Worm (Caenorhabditis elegans) whole organism, L2 larva: ENCODE data around the gene dnc-2.

Source experiments
- C34F6.9 ChIP-seq: fragments of 150-350 bp; optimal IDR thresholded peaks from 2 replicates; lab custom pipeline; 2014; ENCODE audit warnings: missing biosample characterization, missing genetic modification characterization
- F13H6.1 ChIP-seq: sonication (generic microtip); optimal IDR thresholded peaks from 2 replicates; lab custom pipeline; 2016; ENCODE audit warnings: missing genetic modification characterization, missing compliant biosample characterization
- Y55F3AM.14 ChIP-seq: fragments of 200-800 bp; sonication (Bioruptor generic); optimal IDR thresholded peaks from 2 replicates; lab custom pipeline; 2018; ENCODE audit warnings: mild to moderate bottlenecking, missing genetic modification characterization, missing compliant biosample characterization
- alr-1 ChIP-seq: fragments of 150-350 bp; optimal IDR thresholded peaks from 2 replicates; lab custom pipeline; 2014; ENCODE audit warnings: missing biosample characterization, missing genetic modification characterization
- ama-1 ChIP-seq: fragments of 150-350 bp; optimal IDR thresholded peaks from 2 replicates; lab custom pipeline; 2018; ENCODE audit warnings: inconsistent platforms
- blmp-1 ChIP-seq: sonication (generic microtip); optimal IDR thresholded peaks from 2 replicates; lab custom pipeline; 2017; ENCODE audit warnings: missing genetic modification characterization, mild to moderate bottlenecking, missing compliant biosample characterization, antibody characterized with exemption, moderate library complexity; ENCODE audit not compliant: insufficient read depth
- ceh-16 ChIP-seq: fragments of 150-350 bp; optimal IDR thresholded peaks from 2 replicates; lab custom pipeline; 2014; ENCODE audit warnings: missing biosample characterization, missing genetic modification characterization
- ceh-82 ChIP-seq: fragments of 150-350 bp; optimal IDR thresholded peaks from 2 replicates; lab custom pipeline; 2014; ENCODE audit warnings: missing biosample characterization, missing genetic modification characterization
- crh-2 ChIP-seq: sonication (generic microtip); optimal IDR thresholded peaks from 2 replicates; lab custom pipeline; 2017; ENCODE audit warnings: missing biosample characterization, missing genetic modification characterization
- elt-1 ChIP-seq: fragments of 150-350 bp; optimal IDR thresholded peaks from 2 replicates; lab custom pipeline; 2014; ENCODE audit warnings: missing biosample characterization, missing genetic modification characterization
- elt-3 ChIP-seq: sonication (generic microtip); optimal IDR thresholded peaks from 2 replicates; lab custom pipeline; 2017; ENCODE audit warnings: missing biosample characterization, missing genetic modification characterization
- fos-1 ChIP-seq: fragments of 150-350 bp; optimal IDR thresholded peaks from 2 replicates; lab custom pipeline; 2014; ENCODE audit warnings: missing biosample characterization, missing genetic modification characterization
- gmeb-1 ChIP-seq: fragments of 150-350 bp; optimal IDR thresholded peaks from 2 replicates; lab custom pipeline; 2014; ENCODE audit warnings: missing biosample characterization, missing genetic modification characterization
- lin-13 ChIP-seq: fragments of 150-350 bp; optimal IDR thresholded peaks from 2 replicates; lab custom pipeline; 2014; ENCODE audit warnings: missing biosample characterization, missing genetic modification reagents, missing genetic modification characterization
- lin-39 ChIP-seq: fragments of 150-350 bp; optimal IDR thresholded peaks from 2 replicates; lab custom pipeline; 2014; ENCODE audit warnings: missing biosample characterization, missing genetic modification reagents, missing genetic modification characterization
- lsy-2 ChIP-seq, 2 experiments: fragments of 150-350 bp in 1 of 2; sonication (generic microtip) in 1 of 2; optimal IDR thresholded peaks; 2 replicates each; lab custom pipeline; 2014 to 2017; ENCODE audit warnings: missing biosample characterization in 2 of 2, missing genetic modification characterization in 2 of 2
- mab-5 ChIP-seq: fragments of 150-350 bp; optimal IDR thresholded peaks from 2 replicates; lab custom pipeline; 2014; ENCODE audit warnings: missing biosample characterization, missing genetic modification characterization
- mbf-1 ChIP-seq: sonication (generic microtip); optimal IDR thresholded peaks from 2 replicates; lab custom pipeline; 2017; ENCODE audit warnings: missing biosample characterization, missing genetic modification characterization
- mdl-1 ChIP-seq, 2 experiments: fragments of 150-350 bp in 1 of 2; sonication (generic microtip) in 1 of 2; optimal IDR thresholded peaks; 2 replicates each; lab custom pipeline; 2017; ENCODE audit warnings: missing biosample characterization in 2 of 2, missing genetic modification characterization in 2 of 2
- nhr-10 ChIP-seq: sonication (generic microtip); optimal IDR thresholded peaks from 2 replicates; lab custom pipeline; 2017; ENCODE audit warnings: missing biosample characterization, missing genetic modification characterization
- nhr-11 ChIP-seq: fragments of 150-350 bp; optimal IDR thresholded peaks from 2 replicates; lab custom pipeline; 2014; ENCODE audit warnings: missing biosample characterization, missing genetic modification characterization
- nhr-129 ChIP-seq: fragments of 150-350 bp; optimal IDR thresholded peaks from 2 replicates; lab custom pipeline; 2014; ENCODE audit warnings: missing biosample characterization, missing genetic modification characterization
- nhr-21 ChIP-seq: fragments of 150-350 bp; optimal IDR thresholded peaks from 2 replicates; lab custom pipeline; 2014; ENCODE audit warnings: missing biosample characterization, missing genetic modification characterization
- nhr-237 ChIP-seq: fragments of 150-350 bp; optimal IDR thresholded peaks from 2 replicates; lab custom pipeline; 2014; ENCODE audit warnings: missing biosample characterization, missing genetic modification characterization
- nhr-25 ChIP-seq: fragments of 150-350 bp; sonication (generic microtip); optimal IDR thresholded peaks from 3 replicates; lab custom pipeline; 2014; ENCODE audit warnings: missing biosample characterization, missing genetic modification characterization
- nhr-6 ChIP-seq: fragments of 150-350 bp; optimal IDR thresholded peaks from 2 replicates; lab custom pipeline; 2014; ENCODE audit warnings: missing biosample characterization, missing genetic modification characterization
- peb-1 ChIP-seq: fragments of 150-350 bp; optimal IDR thresholded peaks from 2 replicates; lab custom pipeline; 2014; ENCODE audit warnings: missing biosample characterization, missing genetic modification characterization
- skn-1 ChIP-seq: sonication (generic microtip); optimal IDR thresholded peaks from 2 replicates; lab custom pipeline; 2017; ENCODE audit warnings: missing biosample characterization, missing genetic modification characterization
- sma-3 ChIP-seq: sonication (generic microtip); optimal IDR thresholded peaks from 2 replicates; lab custom pipeline; 2016; ENCODE audit warnings: missing genetic modification reagents, missing genetic modification characterization, missing compliant biosample characterization
- unc-55 ChIP-seq: fragments of 150-350 bp; sonication (generic microtip); optimal IDR thresholded peaks from 3 replicates; lab custom pipeline; 2014; ENCODE audit warnings: missing biosample characterization, missing genetic modification reagents, missing genetic modification characterization
- unc-62 ChIP-seq: fragments of 150-350 bp; optimal IDR thresholded peaks from 2 replicates; lab custom pipeline; 2014; ENCODE audit warnings: missing biosample characterization, missing genetic modification reagents, missing genetic modification characterization
- ztf-1 ChIP-seq: fragments of 200-800 bp; sonication (Bioruptor generic); conservative IDR thresholded peaks from 2 replicates; pipeline ENCODE4 v1.3.6; 2022; ENCODE audit warnings: missing genetic modification characterization, missing compliant biosample characterization
- ztf-11 ChIP-seq: sonication (generic microtip); optimal IDR thresholded peaks from 2 replicates; lab custom pipeline; 2017; ENCODE audit warnings: missing biosample characterization, missing genetic modification characterization
- ztf-4 ChIP-seq: fragments of 150-350 bp; optimal IDR thresholded peaks from 2 replicates; lab custom pipeline; 2014; ENCODE audit warnings: missing biosample characterization, missing genetic modification characterization

dnc-2 gene

DNA sequence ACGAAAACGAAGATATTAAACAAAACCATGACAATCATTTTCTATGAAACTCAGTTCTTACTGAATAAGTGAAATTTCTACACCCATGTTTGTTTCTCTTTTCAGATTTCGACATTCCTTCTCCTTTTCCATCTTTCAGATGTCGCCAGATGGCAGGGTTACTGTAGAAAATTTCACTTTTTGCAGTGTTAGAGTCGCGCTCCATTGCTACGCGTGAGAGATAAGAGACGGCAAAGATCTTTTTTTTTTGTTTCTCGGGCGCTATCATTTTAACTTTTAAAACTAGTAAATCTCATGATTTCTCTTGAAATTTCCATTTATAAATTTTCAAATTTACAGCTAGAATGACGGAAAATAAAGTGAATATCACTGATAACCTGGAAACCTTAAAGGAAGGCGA is 47.3 kb downstream of the dnc-2 start, which contains the start of the genes mig-21 and F01F1.2:
Gene mig-21, minus strand, starts transcription at position 166 of the 400 bp plus-strand sequence.
Gene F01F1.2, plus strand, starts transcription at position 340 of the 400 bp plus-strand sequence.
- TF ChIP-seq ceh-16 (tag; lab: Kevin White, UChicago) (no peak), nhr-10 (tag; lab: Kevin White, UChicago) (no peak), ztf-4 (tag; lab: Kevin White, UChicago) (no peak), nhr-25 (tag; lab: Kevin White, UChicago) (peak; percentile 8), ceh-82 (tag; lab: Kevin White, UChicago) (no peak), C34F6.9 (tag; lab: Kevin White, UChicago) (peak; percentile 18), unc-55 (GFP tag; lab: Kevin White, UChicago) (peak; percentile 15), lsy-2 (tag; optimal IDR thresholded peaks at IDR 0.05; lab: Kevin White, UChicago) (peak in 1 of 2 experiments; percentile 76), blmp-1 (tag; lab: Kevin White, UChicago) (peak; percentile 52)

DNA sequence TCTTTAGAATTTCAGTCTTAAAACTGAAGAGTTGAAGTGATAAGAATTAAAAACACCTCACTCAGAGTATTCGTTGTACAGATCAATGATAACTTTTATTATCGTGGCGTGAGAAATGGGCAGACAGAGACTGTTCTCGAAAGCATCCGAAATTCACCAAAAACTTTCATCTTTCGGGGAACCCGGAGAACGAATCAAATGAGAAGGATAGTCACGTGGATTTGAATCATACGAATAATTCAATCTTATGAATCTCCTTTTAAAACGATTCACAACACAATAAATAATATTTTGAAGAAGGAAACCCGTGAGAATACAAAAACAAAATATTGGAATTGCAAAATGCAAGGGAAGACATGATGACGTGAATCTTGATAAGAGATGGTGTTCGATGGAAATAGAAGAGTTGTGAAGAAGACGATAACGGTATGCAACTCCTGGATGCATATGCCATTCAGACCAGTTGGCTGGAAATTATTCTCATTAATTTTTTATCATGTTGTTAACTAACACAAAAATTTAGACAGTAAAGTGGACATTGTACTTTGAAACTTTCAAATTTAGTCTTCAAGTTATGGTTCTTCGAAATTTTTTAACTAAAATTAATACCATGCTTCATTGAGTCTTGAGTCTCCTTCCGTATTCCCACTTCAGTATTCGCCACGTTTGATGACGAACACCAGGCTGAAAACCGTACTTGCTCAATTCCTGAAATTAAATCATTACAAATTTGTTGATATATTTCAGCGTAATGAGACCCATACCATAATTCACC is 48.5 kb downstream of the dnc-2 start:
- TF ChIP-seq Y55F3AM.14 (GFP tag; lab: Kevin White, UChicago) (no peak), lin-39 (tag; lab: Kevin White, UChicago) (no peak), skn-1 (tag; lab: Kevin White, UChicago) (no peak), elt-3 (no peak), unc-62 (GFP tag; lab: Kevin White, UChicago) (no peak), ztf-11 (tag; lab: Kevin White, UChicago) (no peak), peb-1 (tag; lab: Kevin White, UChicago) (no peak), nhr-21 (tag; lab: Kevin White, UChicago) (peak; percentile 52), mab-5 (tag; lab: Kevin White, UChicago) (no peak), crh-2 (tag; lab: Kevin White, UChicago) (peak; percentile 42), gmeb-1 (tag; lab: Kevin White, UChicago) (peak; percentile 21), nhr-11 (tag; lab: Kevin White, UChicago) (no peak), nhr-10 (tag; lab: Kevin White, UChicago) (no peak), F13H6.1 (tag; lab: Kevin White, UChicago) (no peak), nhr-6 (tag; lab: Kevin White, UChicago) (no peak), mdl-1 (tag; optimal IDR thresholded peaks at IDR 0.05; lab: Kevin White, UChicago) (peak in 1 of 2 experiments; percentile 5), sma-3 (peak; percentile 35), nhr-237 (tag; lab: Kevin White, UChicago) (no peak), lsy-2 (tag; optimal IDR thresholded peaks at IDR 0.05; lab: Kevin White, UChicago) (peak in 1 of 2 experiments; percentile 21)

DNA sequence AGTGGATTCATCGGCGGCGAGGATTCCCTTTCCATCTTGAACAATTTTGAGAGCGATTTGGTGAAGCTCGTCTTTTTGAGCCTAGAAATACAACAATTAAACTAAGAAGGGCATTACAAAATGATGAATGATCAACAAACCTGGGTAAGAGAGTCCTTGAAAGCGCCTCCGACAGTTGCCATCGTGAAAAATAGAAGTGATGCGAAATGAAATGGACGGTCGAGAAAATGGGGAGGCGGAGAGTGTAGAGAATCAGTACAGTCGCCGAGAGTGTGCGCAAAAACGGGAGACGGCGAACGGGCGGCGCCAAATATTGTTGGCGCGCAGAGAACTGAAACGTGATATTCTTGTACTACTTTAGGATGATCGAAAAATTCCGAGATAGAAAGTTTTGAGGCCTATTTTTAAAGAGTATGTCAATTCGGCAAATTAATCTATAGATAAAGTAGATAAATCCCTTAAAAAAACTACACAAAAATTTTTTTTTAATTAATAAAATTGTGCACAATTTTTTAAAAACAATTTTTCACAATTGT is 49.3 kb downstream of the dnc-2 start, which contains the start of gene aldo-2:
Gene aldo-2, minus strand, starts transcription at position 486 of the 536 bp plus-strand sequence.
- TF ChIP-seq crh-2 (tag; lab: Kevin White, UChicago) (no peak), gmeb-1 (tag; lab: Kevin White, UChicago) (peak; percentile 23), sma-3 (peak; percentile 8), lin-39 (tag; lab: Kevin White, UChicago) (no peak), fos-1 (peak; percentile 3), F13H6.1 (tag; lab: Kevin White, UChicago) (peak; percentile 15), ceh-16 (tag; lab: Kevin White, UChicago) (peak; percentile 9), nhr-10 (tag; lab: Kevin White, UChicago) (no peak), ztf-11 (tag; lab: Kevin White, UChicago) (no peak), ama-1 (peak; percentile 86), nhr-21 (tag; lab: Kevin White, UChicago) (peak; percentile 25), nhr-129 (tag; lab: Kevin White, UChicago) (peak; percentile 3), unc-55 (GFP tag; lab: Kevin White, UChicago) (no peak), blmp-1 (tag; lab: Kevin White, UChicago) (peak; percentile 6), nhr-25 (tag; lab: Kevin White, UChicago) (peak; percentile 37)

DNA sequence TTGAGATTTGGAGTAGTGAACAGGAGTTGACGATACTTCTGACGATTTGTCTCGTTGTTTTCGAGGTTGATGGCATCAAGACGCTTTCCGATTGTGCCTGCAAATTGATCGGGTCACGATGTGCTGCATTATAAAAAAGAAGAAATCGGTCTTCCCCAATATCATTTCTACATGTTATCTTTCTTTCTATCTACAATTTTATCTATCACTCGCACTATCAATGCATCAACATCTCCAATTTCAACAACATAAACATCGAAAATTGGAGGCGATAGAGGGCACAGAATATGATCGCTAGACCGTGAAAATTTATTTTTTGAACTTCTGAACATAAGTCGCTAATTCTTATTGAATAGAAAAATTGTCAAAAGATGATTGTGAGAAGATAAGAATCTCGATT is 49.9 kb downstream of the dnc-2 start:
- TF ChIP-seq ztf-1: no peak
- TF ChIP-seq nhr-21 (tag; lab: Kevin White, UChicago): no peak
- TF ChIP-seq elt-1: no peak
- TF ChIP-seq lsy-2 (tag; optimal IDR thresholded peaks at IDR 0.05; lab: Kevin White, UChicago): no peak
- TF ChIP-seq lin-13: peak; percentile 5
- no peak for TF ChIP-seq alr-1 (tag; lab: Kevin White, UChicago)
- no peak for TF ChIP-seq mbf-1 (tag; lab: Kevin White, UChicago)
- no peak for TF ChIP-seq elt-3
